Worm (Caenorhabditis elegans) whole organism, L4/young adult: ENCODE measurements around the gene C25H3.11.

Experiments used
- W03F9.2 ChIP-seq: fragments of 150-350 bp; optimal IDR thresholded peaks from 2 replicates; lab custom pipeline; 2014; ENCODE audit warnings: missing biosample characterization, missing genetic modification characterization
- dao-5 ChIP-seq: sonication (generic microtip); optimal IDR thresholded peaks from 2 replicates; lab custom pipeline; 2016; ENCODE audit warnings: missing genotype, missing genetic modification characterization, moderate library complexity, missing compliant biosample characterization
- him-1 ChIP-seq: sonication (generic microtip); optimal IDR thresholded peaks from 2 replicates; lab custom pipeline; 2016; ENCODE audit warnings: missing genotype, missing genetic modification reagents, missing genetic modification characterization, missing compliant biosample characterization

DNA sequence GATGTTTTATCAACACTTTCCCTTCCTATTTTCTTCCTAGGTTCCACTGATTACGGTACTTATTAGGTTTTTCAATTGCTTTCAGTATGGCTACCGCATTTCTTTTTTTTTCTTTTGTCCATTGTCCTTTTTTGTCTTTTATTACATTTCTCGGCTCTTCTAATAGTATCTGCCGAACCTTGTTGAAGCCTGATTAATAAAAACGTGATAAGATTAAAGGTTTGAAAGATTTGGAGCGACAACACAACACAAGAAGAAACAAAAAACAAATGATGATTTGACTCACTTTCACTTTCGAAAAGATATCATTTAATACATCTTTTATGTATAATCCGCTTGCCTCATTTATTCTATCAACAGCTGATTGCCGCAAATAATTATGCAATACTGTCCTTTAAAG lies 23.8 kb downstream of the C25H3.11 start, which contains the start of gene C25H3.15:
- TF ChIP-seq W03F9.2 (tag; lab: Kevin White, UChicago) = no peak
- TF ChIP-seq him-1 (tag; lab: Kevin White, UChicago) = no peak
- no peak for TF ChIP-seq dao-5 (tag; lab: Kevin White, UChicago)
